Fruit fly (Drosophila melanogaster) whole organism, embryonic: ENCODE data around the gene chif.

Experiments used
- Adf1 ChIP-seq: fragments of 200-800 bp; sonication (Bioruptor generic); IDR thresholded peaks from 2 replicates; pipeline ENCODE4 v1.3.6; 2022; ENCODE audit warnings: missing biosample characterization, missing genetic modification characterization
- CG10321 ChIP-seq: fragments of 200-800 bp; sonication (Bioruptor generic); IDR thresholded peaks from 2 replicates; pipeline ENCODE4 v1.3.6; 2022; ENCODE audit warnings: missing biosample characterization, missing genetic modification characterization
- CG10543 ChIP-seq: fragments of 200-800 bp; sonication (Bioruptor generic); optimal IDR thresholded peaks from 3 replicates; lab custom pipeline; 2017; ENCODE audit warnings: missing biosample characterization, mild to moderate bottlenecking, missing genetic modification characterization, moderate library complexity
- CG12104 ChIP-seq: fragments of 200-800 bp; sonication (Bioruptor generic); optimal IDR thresholded peaks from 3 replicates; lab custom pipeline; 2016; ENCODE audit warnings: missing biosample characterization, missing genetic modification characterization
- CG1233 ChIP-seq: fragments of 200-800 bp; sonication (Bioruptor generic); optimal IDR thresholded peaks from 4 replicates; lab custom pipeline; 2018; ENCODE audit warnings: missing biosample characterization, mild to moderate bottlenecking, missing genetic modification characterization
- CG12769 ChIP-seq: fragments of 200-800 bp; sonication (Bioruptor generic); optimal IDR thresholded peaks from 2 replicates; lab custom pipeline; 2019; ENCODE audit warnings: missing biosample characterization, mild to moderate bottlenecking, missing genetic modification characterization, moderate library complexity
- CG13894 ChIP-seq: fragments of 200-800 bp; sonication (Bioruptor generic); optimal IDR thresholded peaks from 3 replicates; lab custom pipeline; 2018; ENCODE audit warnings: missing biosample characterization, mild to moderate bottlenecking, missing genetic modification characterization, moderate library complexity
- CG14014 ChIP-seq: fragments of 200-800 bp; sonication (Bioruptor generic); IDR thresholded peaks from 2 replicates; pipeline ENCODE4 v1.3.6; 2022; ENCODE audit warnings: missing biosample characterization, missing genetic modification characterization
- CG15696 ChIP-seq: fragments of 200-800 bp; sonication (Bioruptor generic); optimal IDR thresholded peaks from 2 replicates; lab custom pipeline; 2019; ENCODE audit warnings: missing biosample characterization, mild to moderate bottlenecking, missing genetic modification characterization, moderate library complexity
- CG16815 ChIP-seq: fragments of 200-800 bp; sonication (Bioruptor generic); optimal IDR thresholded peaks from 3 replicates; lab custom pipeline; 2017; ENCODE audit warnings: missing biosample characterization, mild to moderate bottlenecking, missing genetic modification characterization
- CG16863 ChIP-seq: fragments of 200-800 bp; sonication (Bioruptor generic); optimal IDR thresholded peaks from 3 replicates; lab custom pipeline; 2016; ENCODE audit warnings: missing biosample characterization, missing genetic modification characterization
- CG17359 ChIP-seq: fragments of 200-800 bp; sonication (Bioruptor generic); optimal IDR thresholded peaks from 3 replicates; lab custom pipeline; 2018; ENCODE audit warnings: missing biosample characterization, mild to moderate bottlenecking, missing genetic modification characterization, moderate library complexity
- CG17612 ChIP-seq: fragments of 200-800 bp; sonication (Bioruptor generic); IDR thresholded peaks from 2 replicates; pipeline ENCODE4 v1.3.6; 2022; ENCODE audit warnings: missing biosample characterization, missing genetic modification characterization
- CG18262 ChIP-seq: fragments of 200-800 bp; optimal IDR thresholded peaks from 3 replicates; lab custom pipeline; 2019; ENCODE audit warnings: missing biosample characterization, mild to moderate bottlenecking, missing genetic modification characterization, moderate library complexity
- CG34376 ChIP-seq: fragments of 200-800 bp; sonication (Bioruptor generic); optimal IDR thresholded peaks from 2 replicates; lab custom pipeline; 2018; ENCODE audit warnings: missing biosample characterization, mild to moderate bottlenecking, missing genetic modification characterization
- CG4282 ChIP-seq: fragments of 200-800 bp; sonication (Bioruptor generic); optimal IDR thresholded peaks from 2 replicates; lab custom pipeline; 2016; ENCODE audit warnings: missing biosample characterization, missing genetic modification characterization
- CG4424 ChIP-seq: fragments of 200-800 bp; sonication (Bioruptor generic); optimal IDR thresholded peaks from 3 replicates; lab custom pipeline; 2016; ENCODE audit warnings: missing biosample characterization, missing genetic modification characterization
- CG6272 ChIP-seq: fragments of 200-800 bp; sonication (Bioruptor generic); IDR thresholded peaks from 2 replicates; pipeline ENCODE4 v1.3.6; 2022; ENCODE audit warnings: missing biosample characterization, missing genetic modification characterization
- CG7556 ChIP-seq: fragments of 200-800 bp; sonication (Bioruptor generic); optimal IDR thresholded peaks from 2 replicates; lab custom pipeline; 2017; ENCODE audit warnings: missing biosample characterization, mild to moderate bottlenecking, missing genetic modification characterization
- CG7786 ChIP-seq: fragments of 200-800 bp; sonication (Bioruptor generic); optimal IDR thresholded peaks from 2 replicates; lab custom pipeline; 2016; ENCODE audit warnings: missing biosample characterization, missing genetic modification characterization
- CG8924 ChIP-seq: fragments of 200-800 bp; optimal IDR thresholded peaks from 3 replicates; lab custom pipeline; 2019; ENCODE audit warnings: missing biosample characterization, mild to moderate bottlenecking, missing genetic modification characterization, moderate library complexity
- CoRest ChIP-seq: fragments of 200-800 bp; sonication (Bioruptor generic); optimal IDR thresholded peaks from 3 replicates; lab custom pipeline; 2018; ENCODE audit warnings: missing biosample characterization, mild to moderate bottlenecking, missing genetic modification characterization, moderate library complexity
- D19B ChIP-seq: fragments of 200-800 bp; sonication (Bioruptor generic); optimal IDR thresholded peaks from 2 replicates; lab custom pipeline; 2017; ENCODE audit warnings: missing biosample characterization, mild to moderate bottlenecking, missing genetic modification characterization
- Dip3 ChIP-seq: fragments of 200-800 bp; sonication (Bioruptor generic); optimal IDR thresholded peaks from 3 replicates; lab custom pipeline; 2016; ENCODE audit warnings: missing biosample characterization, missing genetic modification characterization
- Fer1 ChIP-seq: fragments of 200-800 bp; sonication (Bioruptor generic); optimal IDR thresholded peaks from 2 replicates; lab custom pipeline; 2017; ENCODE audit warnings: missing biosample characterization, mild to moderate bottlenecking, missing genetic modification characterization
- MBD-R2 ChIP-seq: fragments of 200-800 bp; sonication (Bioruptor generic); IDR thresholded peaks from 2 replicates; pipeline ENCODE4 v1.3.6; 2022; ENCODE audit warnings: missing biosample characterization, missing genetic modification characterization
- Mrtf ChIP-seq: fragments of 200-800 bp; sonication (Bioruptor generic); IDR thresholded peaks from 3 replicates; pipeline ENCODE4 v1.3.6; 2022; ENCODE audit warnings: missing biosample characterization, missing genetic modification characterization
- Myb ChIP-seq: fragments of 200-800 bp; sonication (Bioruptor generic); optimal IDR thresholded peaks from 2 replicates; lab custom pipeline; 2016; ENCODE audit warnings: missing biosample characterization, missing genetic modification characterization
- NFAT ChIP-seq: fragments of 200-800 bp; sonication (Bioruptor generic); IDR thresholded peaks from 2 replicates; pipeline ENCODE4 v1.3.6; 2022; ENCODE audit warnings: missing biosample characterization, missing genetic modification characterization
- NK7.1 ChIP-seq: fragments of 200-800 bp; sonication (Bioruptor generic); optimal IDR thresholded peaks from 3 replicates; lab custom pipeline; 2016; ENCODE audit warnings: missing biosample characterization, missing genetic modification characterization
- NfI ChIP-seq: fragments of 200-800 bp; sonication (Bioruptor generic); optimal IDR thresholded peaks from 3 replicates; lab custom pipeline; 2018; ENCODE audit warnings: missing biosample characterization, mild to moderate bottlenecking, missing genetic modification characterization, moderate library complexity
- Rfx ChIP-seq: fragments of 200-800 bp; sonication (Bioruptor generic); IDR thresholded peaks from 2 replicates; pipeline ENCODE4 v1.3.6; 2022; ENCODE audit warnings: missing biosample characterization, missing genetic modification characterization
- Stat92E ChIP-seq, 3 experiments: fragments of >200 bp in 2 of 3; fragments of 200-800 bp in 1 of 3; sonication (Bioruptor generic) in 1 of 3; optimal IDR thresholded peaks; 2 replicates each; lab custom pipeline; 2017 to 2019; ENCODE audit warnings: missing biosample characterization in 3 of 3, missing genetic modification characterization in 3 of 3, mild to moderate bottlenecking in 1 of 3, moderate library complexity in 1 of 3
- bbx ChIP-seq: fragments of 200-800 bp; sonication (Bioruptor generic); IDR thresholded peaks from 2 replicates; pipeline ENCODE4 v1.3.6; 2022; ENCODE audit warnings: missing biosample characterization, missing genetic modification characterization; ENCODE audit not compliant: partially characterized antibody
- btn ChIP-seq: fragments of 200-800 bp; sonication (Bioruptor generic); optimal IDR thresholded peaks from 2 replicates; lab custom pipeline; 2016; ENCODE audit warnings: missing biosample characterization, missing genetic modification characterization
- dan ChIP-seq: fragments of 200-800 bp; sonication (Bioruptor generic); IDR thresholded peaks from 2 replicates; pipeline ENCODE4 v1.3.6; 2022; ENCODE audit warnings: missing biosample characterization, missing genetic modification characterization
- dm ChIP-seq: fragments of 200-800 bp; sonication (Bioruptor generic); optimal IDR thresholded peaks from 3 replicates; lab custom pipeline; 2016; ENCODE audit warnings: missing biosample characterization, missing genetic modification characterization
- gem ChIP-seq: fragments of 200-800 bp; sonication (Bioruptor generic); optimal IDR thresholded peaks from 2 replicates; lab custom pipeline; 2019; ENCODE audit warnings: missing biosample characterization, mild to moderate bottlenecking, missing genetic modification characterization, moderate library complexity
- kay ChIP-seq: fragments of 200-800 bp; sonication (Bioruptor generic); optimal IDR thresholded peaks from 2 replicates; lab custom pipeline; 2016; ENCODE audit warnings: missing biosample characterization, missing genetic modification characterization
- lab ChIP-seq: fragments of 200-800 bp; sonication (Bioruptor generic); optimal IDR thresholded peaks from 3 replicates; lab custom pipeline; 2017; ENCODE audit warnings: missing biosample characterization, missing genetic modification characterization, mild to moderate bottlenecking, moderate library complexity, missing genetic modification reagents
- lbe ChIP-seq: fragments of 200-800 bp; sonication (Bioruptor generic); optimal IDR thresholded peaks from 2 replicates; lab custom pipeline; 2016; ENCODE audit warnings: missing biosample characterization, mild to moderate bottlenecking, missing genetic modification characterization
- lmd ChIP-seq: fragments of 200-800 bp; sonication (Bioruptor generic); IDR thresholded peaks from 2 replicates; pipeline ENCODE4 v1.3.6; 2022; ENCODE audit warnings: missing biosample characterization, missing genetic modification characterization
- mirr ChIP-seq: fragments of 200-800 bp; sonication (Bioruptor generic); optimal IDR thresholded peaks from 3 replicates; lab custom pipeline; 2018; ENCODE audit warnings: missing biosample characterization, mild to moderate bottlenecking, missing genetic modification characterization
- onecut ChIP-seq: fragments of 200-800 bp; sonication (Bioruptor generic); IDR thresholded peaks from 2 replicates; pipeline ENCODE4 v1.3.6; 2022; ENCODE audit warnings: missing biosample characterization, missing genetic modification characterization
- psq ChIP-seq: fragments of 200-800 bp; sonication (Bioruptor generic); optimal IDR thresholded peaks from 2 replicates; lab custom pipeline; 2017; ENCODE audit warnings: missing biosample characterization, missing genetic modification characterization
- scrt ChIP-seq: fragments of 200-800 bp; sonication (Bioruptor generic); optimal IDR thresholded peaks from 2 replicates; lab custom pipeline; 2018; ENCODE audit warnings: missing biosample characterization, mild to moderate bottlenecking, missing genetic modification characterization, moderate library complexity
- slbo ChIP-seq: fragments of 200-800 bp; sonication (Bioruptor generic); IDR thresholded peaks from 2 replicates; pipeline ENCODE4 v1.3.6; 2022; ENCODE audit warnings: missing biosample characterization, missing genetic modification characterization
- tin ChIP-seq: fragments of 200-800 bp; sonication (Bioruptor generic); optimal IDR thresholded peaks from 3 replicates; lab custom pipeline; 2016; ENCODE audit warnings: missing biosample characterization, missing genetic modification characterization
- tx ChIP-seq: fragments of 200-800 bp; sonication (Bioruptor generic); optimal IDR thresholded peaks from 2 replicates; lab custom pipeline; 2016; ENCODE audit warnings: missing biosample characterization, missing genetic modification characterization
- vnd ChIP-seq: fragments of 200-800 bp; sonication (Bioruptor generic); IDR thresholded peaks from 3 replicates; pipeline ENCODE4 v1.3.6; 2022; ENCODE audit warnings: missing biosample characterization, missing genetic modification characterization; ENCODE audit not compliant: partially characterized antibody

The chif gene

dm6 chr2L:16307026-16307703 is 45.3 kb downstream of the chif start, which contains the start of the genes CG5861 and Syx5 (continued):
- TF ChIP-seq Stat92E (GFP tag; optimal IDR thresholded peaks at IDR 0.05; lab: Kevin White, UChicago) (peak in 1 of 3 experiments; percentile 14), NK7.1 (GFP tag; lab: Kevin White, UChicago) (no peak), CG18262 (tag; lab: Kevin White, UChicago) (peak; percentile 62), kay (GFP tag; lab: Kevin White, UChicago) (peak; percentile 23), CG12104 (GFP tag; lab: Kevin White, UChicago) (no peak), onecut (GFP tag; lab: Robert Waterston, UW) (no peak), CG10543 (GFP tag; lab: Kevin White, UChicago) (peak; percentile 75), CG4424 (peak; percentile 53), NFAT (GFP tag; lab: Robert Waterston, UW) (peak; percentile 55), Adf1 (GFP tag; lab: Robert Waterston, UW) (peak; percentile 47; the same call in 1 of the 2 replicates), CG17612 (no peak), CoRest (tag; lab: Kevin White, UChicago) (peak; percentile 72), dm (GFP tag; lab: Kevin White, UChicago) (no peak), CG6272 (GFP tag; lab: Robert Waterston, UW) (0 out of 2 replicates have a peak, but pooled peaks have one; percentile 59), lbe (GFP tag; lab: Kevin White, UChicago) (peak; percentile 82), lab (GFP tag; lab: Kevin White, UChicago) (peak; percentile 81), Mrtf (no peak), Fer1 (GFP tag; lab: Kevin White, UChicago) (peak; percentile 73), btn (no peak), tx (GFP tag; lab: Kevin White, UChicago) (no peak), CG15696 (tag; lab: Kevin White, UChicago) (peak; percentile 27), CG1233 (peak; percentile 29), CG10321 (GFP tag; lab: Robert Waterston, UW) (no peak), vnd (GFP tag; lab: Robert Waterston, UW) (peak; percentile 93), CG16815 (no peak), CG34376 (GFP tag; lab: Kevin White, UChicago) (peak; percentile 75), CG13894 (no peak), CG7786 (GFP tag; lab: Kevin White, UChicago) (no peak), CG17359 (tag; lab: Kevin White, UChicago) (peak; percentile 93), CG8924 (peak; percentile 79), slbo (peak; percentile 80), CG12769 (no peak), CG16863 (GFP tag; lab: Kevin White, UChicago) (no peak), NfI (GFP tag; lab: Kevin White, UChicago) (peak; percentile 72), CG14014 (GFP tag; lab: Robert Waterston, UW) (peak; percentile 16; the same call in 1 of the 2 replicates), lmd (GFP tag; lab: Robert Waterston, UW) (peak; percentile 52; the same call in 1 of the 2 replicates), scrt (peak; percentile 62), Rfx (peak; percentile 69; the same call in 1 of the 2 replicates), dan (GFP tag; lab: Robert Waterston, UW) (no peak), CG4282 (no peak), tin (GFP tag; lab: Kevin White, UChicago) (peak; percentile 33), mirr (no peak), psq (GFP tag; lab: Kevin White, UChicago) (no peak), MBD-R2 (GFP tag; lab: Robert Waterston, UW) (peak; percentile 87), D19B (peak; percentile 17), gem (tag; lab: Kevin White, UChicago) (peak; percentile 76), CG7556 (peak; percentile 51), Myb (GFP tag; lab: Kevin White, UChicago) (no peak), Dip3 (GFP tag; lab: Kevin White, UChicago) (no peak), bbx (GFP tag; lab: Robert Waterston, UW) (no peak; the same call in none of the 2 replicates)
